Fruit fly (Drosophila melanogaster) whole organism, wandering third instar larva: ENCODE data around the gene mu2.

Experiments
- Abd-B ChIP-seq: fragments of >200 bp; optimal IDR thresholded peaks from 2 replicates; lab custom pipeline; 2017; ENCODE audit warnings: missing biosample characterization, missing genetic modification characterization
- CG9705 ChIP-seq: fragments of 200-800 bp; sonication (Bioruptor generic); optimal IDR thresholded peaks from 2 replicates; lab custom pipeline; 2018; ENCODE audit warnings: missing biosample characterization, mild to moderate bottlenecking, missing genetic modification characterization
- CrebA ChIP-seq: fragments of 200-800 bp; sonication (Bioruptor generic); optimal IDR thresholded peaks from 2 replicates; lab custom pipeline; 2016; ENCODE audit warnings: missing biosample characterization, mild to moderate bottlenecking, missing genetic modification characterization, borderline replicate concordance
- Dfd ChIP-seq: fragments of >200 bp; optimal IDR thresholded peaks from 2 replicates; lab custom pipeline; 2017; ENCODE audit warnings: missing biosample characterization, missing genetic modification characterization
- Dif ChIP-seq: fragments of 200-275, 200-300 bp; sonication (Bioruptor generic); optimal IDR thresholded peaks from 2 replicates; lab custom pipeline; 2018; ENCODE audit warnings: missing biosample characterization, missing genetic modification characterization; ENCODE audit not compliant: partially characterized antibody
- GATAd ChIP-seq: sonication (Bioruptor generic); optimal IDR thresholded peaks from 2 replicates; lab custom pipeline; 2016; ENCODE audit warnings: missing biosample characterization, missing genetic modification characterization
- HLH106 ChIP-seq: fragments of 200-800 bp; optimal IDR thresholded peaks from 3 replicates; lab custom pipeline; 2019; ENCODE audit warnings: missing biosample characterization, mild to moderate bottlenecking, missing genetic modification characterization, moderate library complexity
- Hnf4 ChIP-seq: fragments of 200-800 bp; sonication (Bioruptor generic); optimal IDR thresholded peaks from 2 replicates; lab custom pipeline; 2016; ENCODE audit warnings: missing biosample characterization, mild to moderate bottlenecking, missing genetic modification characterization
- Hr78 ChIP-seq: fragments of >200 bp; optimal IDR thresholded peaks from 2 replicates; lab custom pipeline; 2017; ENCODE audit warnings: missing biosample characterization, missing genetic modification characterization
- Hr83 ChIP-seq: fragments of 200-300 bp; sonication (Bioruptor generic); optimal IDR thresholded peaks from 2 replicates; lab custom pipeline; 2016; ENCODE audit warnings: missing biosample characterization, mild to moderate bottlenecking, missing genetic modification characterization, moderate library complexity; ENCODE audit not compliant: poor library complexity, severe bottlenecking
- Myc ChIP-seq: fragments of >200 bp; optimal IDR thresholded peaks from 2 replicates; lab custom pipeline; 2017
- OdsH ChIP-seq: fragments of 200-800 bp; sonication (Bioruptor generic); optimal IDR thresholded peaks from 2 replicates; lab custom pipeline; 2016; ENCODE audit warnings: missing biosample characterization, mild to moderate bottlenecking, missing genetic modification characterization
- Rel ChIP-seq, 2 experiments: fragments of 200-800 bp; sonication (Bioruptor generic) in 1 of 2; optimal IDR thresholded peaks; 2 replicates in 1 of 2; 3 replicates in 1 of 2; lab custom pipeline; 2016 to 2019; ENCODE audit warnings: mild to moderate bottlenecking in 2 of 2, missing biosample characterization in 2 of 2, missing genetic modification characterization in 2 of 2, moderate library complexity in 1 of 2
- Sp1 ChIP-seq: fragments of 200-800 bp; sonication (Bioruptor generic); optimal IDR thresholded peaks from 3 replicates; lab custom pipeline; 2019; ENCODE audit warnings: missing biosample characterization, mild to moderate bottlenecking, missing genetic modification characterization, moderate library complexity
- Vsx2 ChIP-seq: fragments of 200-300, 225-300 bp; sonication (Bioruptor generic); optimal IDR thresholded peaks from 2 replicates; lab custom pipeline; 2018; ENCODE audit warnings: missing biosample characterization, missing genetic modification characterization; ENCODE audit not compliant: partially characterized antibody
- br ChIP-seq: fragments of 200-800 bp; sonication (Bioruptor generic); optimal IDR thresholded peaks from 2 replicates; lab custom pipeline; 2016; ENCODE audit warnings: missing biosample characterization, missing genetic modification characterization
- brk ChIP-seq: fragments of 200-800 bp; sonication (Bioruptor generic); optimal IDR thresholded peaks from 2 replicates; lab custom pipeline; 2016; ENCODE audit warnings: missing biosample characterization, mild to moderate bottlenecking, missing genetic modification characterization
- dl ChIP-seq, 2 experiments: fragments of 175-275, 200-275 bp in 1 of 2; fragments of 200-275 bp in 1 of 2; sonication (Bioruptor generic); optimal IDR thresholded peaks; lab custom pipeline; 2018; ENCODE audit warnings: mild to moderate bottlenecking in 2 of 2, missing biosample characterization in 2 of 2, missing genetic modification characterization in 2 of 2, moderate library complexity in 2 of 2; ENCODE audit not compliant: partially characterized antibody in 2 of 2, insufficient read depth in 1 of 2
- ey ChIP-seq: fragments of 200-800 bp; sonication (Bioruptor generic); optimal IDR thresholded peaks from 2 replicates; lab custom pipeline; 2016; ENCODE audit warnings: missing biosample characterization, missing genetic modification characterization
- fru ChIP-seq: fragments of 200-800 bp; sonication (Bioruptor generic); optimal IDR thresholded peaks from 3 replicates; lab custom pipeline; 2016; ENCODE audit warnings: missing biosample characterization, mild to moderate bottlenecking, missing genetic modification characterization
- h ChIP-seq: fragments of 200-800 bp; sonication (Bioruptor generic); optimal IDR thresholded peaks from 3 replicates; lab custom pipeline; 2016; ENCODE audit warnings: missing biosample characterization, mild to moderate bottlenecking, missing genetic modification characterization
- lola ChIP-seq: fragments of >200 bp; optimal IDR thresholded peaks from 2 replicates; lab custom pipeline; 2017; ENCODE audit warnings: missing biosample characterization, missing genetic modification characterization
- psq ChIP-seq: fragments of 200-800 bp; sonication (Bioruptor generic); optimal IDR thresholded peaks from 3 replicates; lab custom pipeline; 2017; ENCODE audit warnings: missing biosample characterization, mild to moderate bottlenecking, missing genetic modification characterization, moderate library complexity
- rgr ChIP-seq: fragments of 200-800 bp; sonication (Bioruptor generic); optimal IDR thresholded peaks from 3 replicates; lab custom pipeline; 2016; ENCODE audit warnings: missing biosample characterization, mild to moderate bottlenecking, missing genetic modification characterization
- sv ChIP-seq: fragments of 200-800 bp; sonication (Bioruptor generic); optimal IDR thresholded peaks from 3 replicates; lab custom pipeline; 2016; ENCODE audit warnings: missing biosample characterization, missing genetic modification characterization
- tai ChIP-seq: sonication (Bioruptor generic); optimal IDR thresholded peaks from 2 replicates; lab custom pipeline; 2016; ENCODE audit warnings: missing biosample characterization, missing genetic modification characterization
- woc ChIP-seq: sonication (Bioruptor generic); optimal IDR thresholded peaks from 2 replicates; lab custom pipeline; 2016; ENCODE audit warnings: missing biosample characterization, mild to moderate bottlenecking, missing genetic modification characterization

mu2 gene

DNA sequence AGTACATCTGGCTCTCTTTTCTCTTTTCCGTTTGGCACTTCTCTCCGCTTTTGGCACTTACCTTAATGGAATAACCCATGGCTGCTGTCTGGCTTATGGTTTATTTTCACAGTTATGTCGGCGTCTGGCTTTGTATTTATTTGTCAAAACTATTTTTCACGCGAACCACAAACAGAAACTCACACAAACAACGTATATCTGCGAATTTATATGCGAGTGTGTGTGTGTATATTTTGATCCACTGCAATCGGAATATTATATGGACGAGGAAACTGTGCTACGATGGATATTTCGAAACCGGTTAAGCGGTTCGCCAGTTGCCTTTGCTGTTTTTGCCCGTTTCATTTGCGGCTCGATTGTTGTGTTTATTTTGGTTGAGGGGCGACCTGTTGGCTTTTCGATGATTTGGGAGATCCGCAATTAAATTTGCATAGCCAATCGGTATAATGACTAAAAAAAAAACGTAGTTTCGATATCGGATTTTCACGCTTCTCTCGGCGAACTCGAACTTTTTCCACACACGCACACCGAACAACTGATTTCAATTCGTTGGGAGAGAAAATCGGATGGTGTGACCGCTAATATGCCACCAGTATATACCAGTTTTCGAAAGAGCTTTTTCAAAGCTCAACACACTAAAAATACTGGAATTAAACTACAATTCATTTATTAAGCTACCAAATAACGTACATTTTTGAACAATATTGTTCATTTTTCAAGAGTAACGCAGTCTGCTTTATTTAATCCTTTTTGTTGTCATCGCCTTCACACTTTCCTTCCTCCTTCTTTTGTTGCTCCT lies 22.5 kb upstream of the mu2 start, which contains the start of gene CG1927:
CG1927 (minus strand) TSS at position 541 of the 799 bp plus-strand sequence.
- TF ChIP-seq Hnf4 (peak; percentile 23), Myc (lab: Kevin White, UChicago) (no peak), rgr (GFP tag; lab: Kevin White, UChicago) (peak; percentile 17), Dif (GFP tag; lab: Kevin White, UChicago) (peak; percentile 30), Sp1 (GFP tag; lab: Kevin White, UChicago) (peak; percentile 21), OdsH (peak; percentile 3), psq (GFP tag; lab: Kevin White, UChicago) (no peak), Rel (GFP tag; optimal IDR thresholded peaks at IDR 0.05; lab: Kevin White, UChicago) (no peak), Rel (tag; optimal IDR thresholded peaks at IDR 0.05; lab: Kevin White, UChicago) (peak; percentile 0)

DNA sequence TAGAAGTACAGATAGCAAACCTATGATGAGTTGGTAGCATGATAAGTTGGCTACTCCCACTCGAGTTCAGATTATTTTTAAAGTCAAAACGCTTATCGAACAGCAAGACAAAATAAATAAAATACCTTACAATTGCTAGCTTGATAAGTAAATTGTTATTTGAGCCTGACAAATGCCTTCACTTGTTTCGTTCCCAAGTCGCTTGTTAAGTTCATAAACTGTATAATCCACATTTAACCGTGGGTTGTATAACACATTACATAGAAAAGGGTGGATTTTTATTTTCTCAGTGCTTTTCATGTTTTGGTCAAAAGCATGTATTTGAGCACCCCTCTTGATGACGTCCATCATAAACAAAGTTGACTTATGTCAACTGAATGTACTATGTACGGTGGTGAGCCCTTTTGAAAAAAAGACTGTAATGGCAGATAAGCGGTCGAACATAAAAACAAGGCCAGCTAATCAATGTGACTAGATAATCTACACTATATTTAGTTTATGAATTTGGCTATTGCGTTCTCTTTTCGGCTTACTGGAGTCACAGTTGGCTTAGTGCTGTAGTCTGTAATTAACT lies 21.6 kb upstream of the mu2 start:
- TF ChIP-seq brk (GFP tag; lab: Kevin White, UChicago) (no peak), Dfd (no peak), ey (GFP tag; lab: Kevin White, UChicago) (no peak), sv (GFP tag; lab: Kevin White, UChicago) (no peak), Abd-B (GFP tag; lab: Kevin White, UChicago) (no peak), GATAd (GFP tag; lab: Kevin White, UChicago) (no peak), fru (GFP tag; lab: Kevin White, UChicago) (no peak), OdsH (no peak), rgr (GFP tag; lab: Kevin White, UChicago) (no peak), Myc (lab: Kevin White, UChicago) (no peak), CrebA (GFP tag; lab: Kevin White, UChicago) (no peak), Hr78 (no peak), CG9705 (no peak), h (GFP tag; lab: Kevin White, UChicago) (no peak), Rel (GFP tag; optimal IDR thresholded peaks at IDR 0.05; lab: Kevin White, UChicago) (no peak), Rel (tag; optimal IDR thresholded peaks at IDR 0.05; lab: Kevin White, UChicago) (no peak), Vsx2 (GFP tag; lab: Kevin White, UChicago) (no peak), Dif (GFP tag; lab: Kevin White, UChicago) (no peak)

DNA sequence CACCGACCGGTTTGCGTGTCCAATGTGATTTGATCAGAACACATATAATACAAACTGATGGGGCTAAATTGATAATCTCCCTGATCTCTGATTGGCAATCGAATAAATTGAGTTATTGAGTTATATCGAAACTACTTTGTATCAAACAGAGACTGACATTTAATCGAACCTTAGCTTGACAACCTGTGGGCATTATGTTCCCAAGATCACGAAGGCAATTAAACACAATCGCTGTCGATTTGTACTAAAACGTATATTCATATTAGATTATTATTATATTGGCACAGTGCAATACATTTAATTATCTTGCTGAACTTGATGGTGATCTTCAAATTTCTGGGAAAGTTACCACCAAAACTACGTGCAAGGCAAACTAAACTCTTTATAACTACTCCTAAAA lies 21.1 kb upstream of the mu2 start:
- no peak for TF ChIP-seq Hr83
- no peak for TF ChIP-seq Myc (lab: Kevin White, UChicago)
- no peak for TF ChIP-seq dl (GFP tag; optimal IDR thresholded peaks at IDR 0.05; lab: Kevin White, UChicago; ENCODE audit: insufficient read depth in 1 of 2, partially characterized antibody in 2 of 2)
- TF ChIP-seq CG9705 = no peak
- no peak for TF ChIP-seq GATAd (GFP tag; lab: Kevin White, UChicago)
- no peak for TF ChIP-seq lola (GFP tag; lab: Kevin White, UChicago)
- TF ChIP-seq, all 38 proteins: peak for 0

DNA sequence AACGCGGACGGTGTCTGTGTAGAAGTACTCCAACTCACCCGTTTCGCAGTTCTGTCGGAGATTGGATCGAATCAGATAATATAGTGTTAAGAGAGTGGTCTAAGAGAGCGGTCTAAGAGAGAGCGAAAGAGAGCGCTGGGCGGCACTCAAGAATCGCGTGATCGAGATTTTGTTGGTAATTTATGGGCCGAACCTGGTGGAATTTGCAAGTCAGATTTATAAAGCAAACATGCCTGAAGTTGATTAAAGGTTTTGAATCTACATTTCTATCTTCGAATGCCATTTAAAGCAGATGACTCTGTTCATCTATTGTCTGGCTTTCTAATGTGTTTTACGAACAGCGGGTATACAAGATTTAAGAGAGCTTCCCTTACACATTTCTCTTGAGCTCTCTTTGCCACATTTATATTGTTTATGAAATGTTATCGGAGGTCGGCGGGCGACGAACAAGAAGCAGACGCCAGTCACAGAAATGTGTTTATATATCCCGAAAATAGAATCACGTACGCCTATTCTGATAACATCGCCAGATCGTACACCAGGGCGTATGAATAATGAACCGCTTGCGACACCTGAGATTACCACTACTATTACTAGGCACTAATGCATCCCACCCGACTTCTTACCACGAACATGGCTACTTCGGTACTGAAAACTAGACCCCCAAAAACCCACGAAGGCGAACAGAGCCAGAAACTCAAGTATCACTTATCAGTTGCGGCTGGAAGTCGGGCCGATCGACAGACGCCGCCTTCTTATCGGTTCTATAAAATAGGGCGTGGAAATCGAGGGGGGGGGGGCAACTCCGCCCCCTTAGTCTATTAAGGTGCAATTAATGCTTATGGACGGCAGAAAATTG lies 20.4 kb upstream of the mu2 start:
- TF ChIP-seq h (GFP tag; lab: Kevin White, UChicago) (peak; percentile 43), Hr83 (peak; percentile 19), Dif (GFP tag; lab: Kevin White, UChicago) (peak; percentile 40), HLH106 (tag; lab: Kevin White, UChicago) (peak; percentile 13), br (peak; percentile 84), rgr (GFP tag; lab: Kevin White, UChicago) (peak; percentile 44), Abd-B (GFP tag; lab: Kevin White, UChicago) (no peak), brk (GFP tag; lab: Kevin White, UChicago) (no peak), Sp1 (GFP tag; lab: Kevin White, UChicago) (peak; percentile 12), tai (GFP tag; lab: Kevin White, UChicago) (no peak), Rel (GFP tag; optimal IDR thresholded peaks at IDR 0.05; lab: Kevin White, UChicago) (no peak), Rel (tag; optimal IDR thresholded peaks at IDR 0.05; lab: Kevin White, UChicago) (peak; percentile 82), woc (no peak), ey (GFP tag; lab: Kevin White, UChicago) (no peak), Dfd (no peak)
